Worm (Caenorhabditis elegans): ENCODE measurements around the gene oac-15.

The oac-15 gene

ce11 chrV:16209837-16210236 lies at the start of gene oac-15:
oac-15 (minus strand) TSS chrV:16209937.
- TF ChIP-seq drap-1 (GFP tag; optimal IDR thresholded peaks at IDR 0.05): no peak
- no peak for TF ChIP-seq unc-62 (GFP tag; optimal IDR thresholded peaks at IDR 0.05)
- no peak for TF ChIP-seq tbx-8 (GFP tag; optimal IDR thresholded peaks at IDR 0.05)
- TF ChIP-seq ham-2 (GFP tag; optimal IDR thresholded peaks at IDR 0.05): no peak
- TF ChIP-seq lin-13 (tag; optimal IDR thresholded peaks at IDR 0.05): no peak
- TF ChIP-seq cnd-1 (tag; optimal IDR thresholded peaks at IDR 0.05): no peak
- no peak for TF ChIP-seq nhr-237 (tag; optimal IDR thresholded peaks at IDR 0.05)
- TF ChIP-seq M03D4.4 (tag; optimal IDR thresholded peaks at IDR 0.05): no peak
- no peak for TF ChIP-seq unc-39 (tag; optimal IDR thresholded peaks at IDR 0.05)
- TF ChIP-seq ceh-83 (GFP tag; optimal IDR thresholded peaks at IDR 0.05): no peak
- TF ChIP-seq sem-2 (GFP tag; optimal IDR thresholded peaks at IDR 0.05): no peak
- TF ChIP-seq snpc-4 (tag; optimal IDR thresholded peaks at IDR 0.05): no peak
- TF ChIP-seq elt-3 (tag; optimal IDR thresholded peaks at IDR 0.05): no peak
- no peak for TF ChIP-seq sptf-1 (tag; optimal IDR thresholded peaks at IDR 0.05)
- no peak for TF ChIP-seq unc-120 (tag; optimal IDR thresholded peaks at IDR 0.05; ENCODE audit: poor library complexity, severe bottlenecking)
- TF ChIP-seq lin-32 (GFP tag; optimal IDR thresholded peaks at IDR 0.05): no peak
- TF ChIP-seq zip-8 (tag; optimal IDR thresholded peaks at IDR 0.05): no peak
- TF ChIP-seq lsy-2 (tag; optimal IDR thresholded peaks at IDR 0.05): no peak
- no peak for TF ChIP-seq nhr-12 (tag; optimal IDR thresholded peaks at IDR 0.05)

- TF ChIP-seq ces-1 (GFP tag; optimal IDR thresholded peaks at IDR 0.05) (no peak), drap-1 (GFP tag; optimal IDR thresholded peaks at IDR 0.05) (no peak), nhr-76 (tag; optimal IDR thresholded peaks at IDR 0.05) (no peak), snpc-4 (tag; optimal IDR thresholded peaks at IDR 0.05) (no peak), lin-13 (tag; optimal IDR thresholded peaks at IDR 0.05) (no peak), bed-3 (GFP tag; optimal IDR thresholded peaks at IDR 0.05) (no peak), nhr-28 (tag; optimal IDR thresholded peaks at IDR 0.05) (no peak), sptf-1 (tag; optimal IDR thresholded peaks at IDR 0.05) (no peak), sem-2 (GFP tag; optimal IDR thresholded peaks at IDR 0.05) (no peak), lsy-2 (tag; optimal IDR thresholded peaks at IDR 0.05) (no peak), elt-3 (tag; optimal IDR thresholded peaks at IDR 0.05) (no peak), ceh-43 (GFP tag; optimal IDR thresholded peaks at IDR 0.05) (no peak)
Observed at ce11 chrV:16258142-16258541, 48.4 kb upstream of the oac-15 start, which contains the start of gene nhr-218. nhr-218 (plus strand) TSS chrV:16258442.

DNA sequence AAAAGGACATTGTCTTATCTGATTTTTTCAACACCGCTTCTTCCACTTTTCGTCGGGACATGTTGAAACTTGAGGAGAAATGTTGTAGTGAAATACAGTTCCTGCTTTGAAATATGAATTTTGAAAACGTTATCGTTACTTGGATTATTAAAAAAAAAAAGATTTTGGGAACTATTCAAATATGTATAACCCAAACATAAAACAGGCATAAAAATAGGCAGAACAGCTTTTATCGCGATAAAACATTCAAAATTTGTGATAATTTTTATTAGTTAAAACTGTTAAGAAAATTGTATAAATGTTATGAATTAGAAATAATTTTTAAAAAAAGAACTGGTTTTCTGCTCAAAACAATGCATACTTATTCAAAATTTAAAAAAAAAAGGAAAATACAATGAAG lies 46.7 kb upstream of the oac-15 start, which contains the start of gene bgnt-1.3:
Gene bgnt-1.3, minus strand, starts transcription at position 101 of the 400 bp plus-strand sequence.
- TF ChIP-seq mls-2 (tag; optimal IDR thresholded peaks at IDR 0.05): no peak
- no peak for TF ChIP-seq ces-1 (GFP tag; optimal IDR thresholded peaks at IDR 0.05)
- no peak for TF ChIP-seq nhr-237 (tag; optimal IDR thresholded peaks at IDR 0.05)
- no peak for TF ChIP-seq pha-4 (tag; optimal IDR thresholded peaks at IDR 0.05)
- no peak for TF ChIP-seq flh-1 (GFP tag; optimal IDR thresholded peaks at IDR 0.05)
- no peak for TF ChIP-seq bed-3 (GFP tag; optimal IDR thresholded peaks at IDR 0.05)
- no peak for TF ChIP-seq cnd-1 (tag; optimal IDR thresholded peaks at IDR 0.05)
- TF ChIP-seq nhr-12 (tag; optimal IDR thresholded peaks at IDR 0.05): no peak
- no peak for TF ChIP-seq lsy-2 (tag; optimal IDR thresholded peaks at IDR 0.05)
- no peak for TF ChIP-seq elt-1 (tag; optimal IDR thresholded peaks at IDR 0.05; ENCODE audit: borderline replicate concordance, insufficient read depth)
- TF ChIP-seq lin-32 (GFP tag; optimal IDR thresholded peaks at IDR 0.05): no peak
- TF ChIP-seq ceh-43 (GFP tag; optimal IDR thresholded peaks at IDR 0.05): no peak
- no peak for TF ChIP-seq drap-1 (GFP tag; optimal IDR thresholded peaks at IDR 0.05)

DNA sequence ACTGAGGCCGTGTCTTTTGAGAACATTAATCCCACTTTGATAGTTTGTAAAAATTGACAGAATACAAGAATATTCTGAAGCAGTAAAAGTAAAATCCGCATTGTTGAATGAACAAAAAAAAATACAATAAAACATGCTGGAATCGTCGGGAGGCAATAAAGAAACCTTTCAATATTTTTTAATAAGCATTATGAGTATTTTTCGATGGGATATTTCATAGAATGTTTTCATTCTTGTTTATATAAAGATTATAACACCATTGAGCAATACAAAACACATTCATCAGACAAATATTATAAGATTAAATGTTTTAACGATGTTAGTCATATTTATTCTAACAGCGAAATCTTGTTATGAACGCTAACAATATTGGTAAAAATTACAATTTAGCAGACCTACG lies 44.0 kb upstream of the oac-15 start, which contains the start of gene gcy-20:
Gene gcy-20, minus strand, starts transcription at position 101 of the 400 bp plus-strand sequence.
- no peak for TF ChIP-seq cnd-1 (tag; optimal IDR thresholded peaks at IDR 0.05)
- TF ChIP-seq unc-62 (GFP tag; optimal IDR thresholded peaks at IDR 0.05): no peak
- no peak for TF ChIP-seq lin-13 (tag; optimal IDR thresholded peaks at IDR 0.05)
- TF ChIP-seq ceh-39 (tag; optimal IDR thresholded peaks at IDR 0.05): no peak
- TF ChIP-seq ztf-11 (tag; optimal IDR thresholded peaks at IDR 0.05): no peak
- TF ChIP-seq zip-8 (tag; optimal IDR thresholded peaks at IDR 0.05): no peak
- no peak for TF ChIP-seq sptf-1 (tag; optimal IDR thresholded peaks at IDR 0.05)
- no peak for TF ChIP-seq lsy-2 (tag; optimal IDR thresholded peaks at IDR 0.05)
- no peak for TF ChIP-seq elt-1 (tag; optimal IDR thresholded peaks at IDR 0.05; ENCODE audit: borderline replicate concordance, insufficient read depth)
- TF ChIP-seq lin-32 (GFP tag; optimal IDR thresholded peaks at IDR 0.05): no peak
- no peak for TF ChIP-seq unc-39 (tag; optimal IDR thresholded peaks at IDR 0.05)
- TF ChIP-seq hlh-1 (tag; optimal IDR thresholded peaks at IDR 0.05): no peak
- no peak for TF ChIP-seq tbx-8 (GFP tag; optimal IDR thresholded peaks at IDR 0.05)
- TF ChIP-seq nhr-12 (tag; optimal IDR thresholded peaks at IDR 0.05): no peak
- no peak for TF ChIP-seq nhr-28 (tag; optimal IDR thresholded peaks at IDR 0.05)
- TF ChIP-seq nhr-2 (tag; optimal IDR thresholded peaks at IDR 0.05): no peak
- TF ChIP-seq mls-2 (tag; optimal IDR thresholded peaks at IDR 0.05): no peak

Measured in whole organism, mixed stage, embryonic.